Fruit fly (Drosophila melanogaster): Measurements from ENCODE around the gene chrb.

- TF ChIP-seq usp (GFP tag; optimal IDR thresholded peaks at IDR 0.05) (no peak), pan (optimal IDR thresholded peaks at IDR 0.05) (no peak), Dll (optimal IDR thresholded peaks at IDR 0.05) (no peak)
These were observed 28.2 kb downstream of the chrb start for dm6 chr3L:11515349-11516079.

All from whole organism.